Fruit fly (Drosophila melanogaster) S2 (cell line): ENCODE measurements around the gene CG14971.

Experiments
- CG8478 ChIP-seq: fragments of >200 bp; optimal IDR thresholded peaks from 2 replicates; lab custom pipeline; 2018
- CTCF ChIP-seq, 2 experiments: fragments of >200 bp; optimal IDR thresholded peaks; 2 replicates each; lab custom pipeline; 2018

- TF ChIP-seq CG8478 (lab: Kevin White, UChicago): no peak
- no peak for TF ChIP-seq CTCF (optimal IDR thresholded peaks at IDR 0.05; lab: Kevin White, UChicago)
Observed at dm6 chr3L:3496593-3496992, 25.5 kb upstream of the CG14971 start.
